Worm (Caenorhabditis elegans) whole organism, mixed stage, embryonic: Measurements from ENCODE around the gene gar-2.
A peak's percentile ranks its signal among the peaks of the same experiment; 100 is the strongest.

ENCODE experiments used
- bed-3 ChIP-seq: fragments of 200-800 bp; sonication (Bioruptor generic); optimal IDR thresholded peaks from 3 replicates; lab custom pipeline; 2018; ENCODE audit warnings: mild to moderate bottlenecking, missing genetic modification characterization, moderate library complexity, missing compliant biosample characterization
- ceh-83 ChIP-seq: fragments of 200-800 bp; sonication (Bioruptor generic); optimal IDR thresholded peaks from 2 replicates; lab custom pipeline; 2018; ENCODE audit warnings: mild to moderate bottlenecking, missing genetic modification characterization, missing compliant biosample characterization
- ces-1 ChIP-seq: fragments of 150-350 bp; optimal IDR thresholded peaks from 2 replicates; lab custom pipeline; 2014; ENCODE audit warnings: missing biosample characterization, missing genetic modification reagents, missing genetic modification characterization
- cnd-1 ChIP-seq: fragments of 200-800 bp; sonication (Bioruptor generic); optimal IDR thresholded peaks from 2 replicates; lab custom pipeline; 2018; ENCODE audit warnings: mild to moderate bottlenecking, missing genetic modification characterization, missing compliant biosample characterization
- drap-1 ChIP-seq: fragments of 200-800 bp; sonication (Bioruptor generic); optimal IDR thresholded peaks from 3 replicates; lab custom pipeline; 2018; ENCODE audit warnings: mild to moderate bottlenecking, missing genetic modification characterization, missing compliant biosample characterization
- elt-1 ChIP-seq: sonication (generic microtip); optimal IDR thresholded peaks from 2 replicates; lab custom pipeline; 2017; ENCODE audit warnings: missing genetic modification characterization, mild to moderate bottlenecking, missing compliant biosample characterization, antibody characterized with exemption, moderate library complexity, borderline replicate concordance; ENCODE audit not compliant: insufficient read depth
- elt-3 ChIP-seq: fragments of 150-350 bp; optimal IDR thresholded peaks from 2 replicates; lab custom pipeline; 2014; ENCODE audit warnings: missing biosample characterization, missing genetic modification characterization
- flh-1 ChIP-seq: fragments of 200-800 bp; sonication (Bioruptor generic); optimal IDR thresholded peaks from 2 replicates; lab custom pipeline; 2018; ENCODE audit warnings: mild to moderate bottlenecking, missing genetic modification characterization, moderate library complexity, missing compliant biosample characterization
- ham-2 ChIP-seq: fragments of 200-800 bp; sonication (Bioruptor generic); optimal IDR thresholded peaks from 2 replicates; lab custom pipeline; 2018; ENCODE audit warnings: mild to moderate bottlenecking, missing genetic modification characterization, missing compliant biosample characterization
- hlh-1 ChIP-seq: fragments of 150-350 bp; optimal IDR thresholded peaks from 2 replicates; lab custom pipeline; 2014; ENCODE audit warnings: missing biosample characterization, missing genetic modification reagents, missing genetic modification characterization
- lin-13 ChIP-seq: fragments of 150-350 bp; optimal IDR thresholded peaks from 2 replicates; lab custom pipeline; 2014; ENCODE audit warnings: missing biosample characterization, missing genetic modification characterization
- lin-32 ChIP-seq: fragments of 200-800 bp; sonication (Bioruptor generic); optimal IDR thresholded peaks from 2 replicates; lab custom pipeline; 2018; ENCODE audit warnings: mild to moderate bottlenecking, missing genetic modification characterization, missing compliant biosample characterization
- lsy-2 ChIP-seq: fragments of 150-350 bp; optimal IDR thresholded peaks from 2 replicates; lab custom pipeline; 2014; ENCODE audit warnings: missing biosample characterization, missing genetic modification characterization
- mab-5 ChIP-seq: fragments of 150-350 bp; optimal IDR thresholded peaks from 2 replicates; lab custom pipeline; 2014; ENCODE audit warnings: missing biosample characterization, missing genetic modification characterization
- mls-2 ChIP-seq: sonication (generic microtip); optimal IDR thresholded peaks from 2 replicates; lab custom pipeline; 2016; ENCODE audit warnings: mild to moderate bottlenecking, missing genetic modification characterization, moderate library complexity, missing compliant biosample characterization
- nhr-2 ChIP-seq: fragments of 150-350 bp; optimal IDR thresholded peaks from 2 replicates; lab custom pipeline; 2014; ENCODE audit warnings: missing biosample characterization, missing genetic modification characterization
- nhr-237 ChIP-seq: fragments of 150-350 bp; optimal IDR thresholded peaks from 2 replicates; lab custom pipeline; 2014; ENCODE audit warnings: missing biosample characterization, missing genetic modification characterization
- nhr-76 ChIP-seq: sonication (generic microtip); optimal IDR thresholded peaks from 2 replicates; lab custom pipeline; 2017; ENCODE audit warnings: missing biosample characterization, missing genetic modification characterization
- pha-4 ChIP-seq: fragments of 150-350 bp; optimal IDR thresholded peaks from 2 replicates; lab custom pipeline; 2018; ENCODE audit warnings: missing biosample characterization, missing genetic modification reagents, missing genetic modification characterization
- sptf-1 ChIP-seq: sonication (generic microtip); optimal IDR thresholded peaks from 2 replicates; lab custom pipeline; 2017; ENCODE audit warnings: mild to moderate bottlenecking, missing genetic modification characterization, moderate library complexity, missing compliant biosample characterization
- tbx-8 ChIP-seq: fragments of 200-800 bp; sonication (Bioruptor generic); optimal IDR thresholded peaks from 2 replicates; lab custom pipeline; 2018; ENCODE audit warnings: mild to moderate bottlenecking, missing genetic modification characterization, moderate library complexity, missing compliant biosample characterization
- unc-39 ChIP-seq: fragments of 150-350 bp; optimal IDR thresholded peaks from 2 replicates; lab custom pipeline; 2014; ENCODE audit warnings: missing biosample characterization, missing genetic modification characterization
- unc-62 ChIP-seq: fragments of 150-350 bp; optimal IDR thresholded peaks from 2 replicates; lab custom pipeline; 2014; ENCODE audit warnings: missing biosample characterization, missing genetic modification reagents, missing genetic modification characterization
- ztf-11 ChIP-seq: fragments of 150-350 bp; optimal IDR thresholded peaks from 2 replicates; lab custom pipeline; 2014; ENCODE audit warnings: missing biosample characterization, missing genetic modification characterization

gar-2 gene

DNA sequence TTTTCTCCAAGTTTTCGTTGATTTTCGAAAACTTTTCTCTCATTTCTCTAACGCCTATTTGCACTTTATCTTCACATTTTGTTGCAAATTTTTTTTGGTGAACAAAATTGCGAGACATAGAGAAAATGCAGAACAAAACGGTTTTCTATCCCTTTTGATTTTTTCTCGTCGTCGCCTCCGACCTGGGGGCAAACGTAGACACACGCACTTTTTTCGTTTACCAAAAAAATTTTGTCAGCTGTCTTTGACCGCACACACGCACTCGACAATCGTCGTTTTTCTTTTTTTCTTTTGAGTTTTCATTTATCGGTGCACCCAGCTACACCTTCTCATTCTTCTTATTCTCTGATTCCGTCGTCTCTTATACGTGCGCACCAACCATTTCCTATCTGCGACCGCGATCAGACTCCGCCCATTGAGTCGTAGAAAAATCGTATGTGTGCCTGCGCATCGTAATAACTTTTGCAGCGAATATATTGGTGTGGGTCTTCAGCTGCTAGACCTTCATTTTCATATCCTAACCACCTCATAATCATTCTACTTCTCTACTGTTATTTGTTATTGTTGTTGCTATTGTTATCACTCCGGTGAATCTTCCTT, 53.3 kb downstream of the gar-2 start:
- no peak for TF ChIP-seq tbx-8
- peak; percentile 30 for TF ChIP-seq elt-1 (tag; lab: Kevin White, UChicago)
- no peak for TF ChIP-seq pha-4 (tag; lab: Kevin White, UChicago)
- no peak for TF ChIP-seq nhr-76 (tag; lab: Kevin White, UChicago)

DNA sequence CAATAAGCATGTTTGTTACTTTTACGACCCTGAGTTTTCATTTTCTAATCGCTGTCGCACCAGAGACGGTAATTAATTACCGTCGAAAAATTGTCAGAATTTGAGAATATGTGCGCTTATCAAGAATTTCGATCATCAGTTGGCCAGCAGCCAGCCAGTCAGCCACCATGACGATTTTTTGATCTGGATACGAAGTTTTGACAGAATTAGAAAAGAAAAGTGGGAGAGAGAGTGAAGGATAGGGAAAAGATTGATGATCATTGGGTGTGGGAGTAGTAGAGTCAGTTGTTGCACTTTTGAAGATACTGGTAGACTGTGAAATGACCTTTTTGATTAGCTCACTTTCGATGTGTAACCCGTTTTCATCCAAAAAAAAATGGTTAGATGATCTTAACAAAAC, 55.2 kb downstream of the gar-2 start:
- TF ChIP-seq unc-39 (tag; lab: Kevin White, UChicago) (no peak), ham-2 (no peak), hlh-1 (tag; lab: Kevin White, UChicago) (peak; percentile 41), nhr-237 (tag; lab: Kevin White, UChicago) (no peak), unc-62 (GFP tag; lab: Kevin White, UChicago) (peak; percentile 24)

DNA sequence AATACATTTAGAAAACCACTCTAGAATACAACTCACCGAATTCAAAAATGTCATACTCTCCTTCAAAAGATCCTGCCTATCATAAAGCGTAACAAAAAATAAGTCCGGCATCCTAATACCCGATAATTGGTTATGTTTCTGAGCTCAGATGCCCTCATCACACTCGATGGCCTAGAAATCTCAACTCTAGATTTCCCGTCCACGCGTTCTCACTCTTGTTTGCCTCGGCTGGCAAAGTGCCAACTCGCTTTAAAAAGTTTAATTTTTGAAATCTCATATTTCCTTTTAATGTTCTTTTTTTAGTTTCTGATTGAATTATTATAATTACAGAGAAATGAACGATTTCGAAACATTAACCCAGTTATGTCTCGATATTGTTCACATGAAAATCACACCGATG, 58.5 kb downstream of the gar-2 start, which contains the start of the genes C56G2.15 and thoc-2:
C56G2.15 (minus strand) TSS at position 188 of the 400 bp plus-strand sequence.
thoc-2 (plus strand) TSS at position 331 of the 400 bp plus-strand sequence.
- no peak for TF ChIP-seq elt-3
- TF ChIP-seq unc-39 (tag; lab: Kevin White, UChicago), result no peak
- TF ChIP-seq hlh-1 (tag; lab: Kevin White, UChicago), result no peak
- TF ChIP-seq lin-32 (GFP tag; lab: Kevin White, UChicago), result no peak
- TF ChIP-seq unc-62 (GFP tag; lab: Kevin White, UChicago), result no peak
- no peak for TF ChIP-seq nhr-2 (tag; lab: Kevin White, UChicago)
- no peak for TF ChIP-seq elt-1 (tag; lab: Kevin White, UChicago)

DNA sequence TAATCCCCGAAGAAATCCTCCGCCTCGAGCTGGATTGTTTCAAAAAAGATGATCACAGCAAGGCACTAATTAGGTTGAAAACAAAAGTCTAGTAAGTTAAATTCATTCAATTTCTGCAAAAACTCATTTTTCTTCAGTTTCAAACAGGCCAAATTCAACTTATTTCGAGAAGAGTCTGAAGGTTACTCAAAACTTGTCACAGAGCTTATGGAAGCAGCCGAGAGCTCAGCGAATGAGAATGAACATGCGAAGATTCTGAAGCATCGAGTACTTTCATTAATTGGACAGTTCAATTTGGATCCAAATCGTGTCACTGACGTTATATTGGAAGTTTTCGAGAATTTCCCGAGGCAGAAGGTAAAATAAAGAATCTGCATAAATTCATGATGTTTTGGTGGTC, 59.4 kb downstream of the gar-2 start:
- no peak for TF ChIP-seq cnd-1 (tag; lab: Kevin White, UChicago)
- TF ChIP-seq ceh-83 (GFP tag; lab: Kevin White, UChicago), result no peak
- no peak for TF ChIP-seq ces-1
- TF ChIP-seq flh-1, result no peak
- no peak for TF ChIP-seq nhr-76 (tag; lab: Kevin White, UChicago)
- TF ChIP-seq drap-1, result no peak
- TF ChIP-seq mab-5 (tag; lab: Kevin White, UChicago), result no peak
- no peak for TF ChIP-seq lin-32 (GFP tag; lab: Kevin White, UChicago)
- no peak for TF ChIP-seq ham-2
- TF ChIP-seq pha-4 (tag; lab: Kevin White, UChicago), result no peak
- no peak for TF ChIP-seq ztf-11 (tag; lab: Kevin White, UChicago)
- no peak for TF ChIP-seq lin-13 (tag; lab: Kevin White, UChicago)
- no peak for TF ChIP-seq bed-3 (GFP tag; lab: Kevin White, UChicago)
- no peak for TF ChIP-seq mls-2 (tag; lab: Kevin White, UChicago)
- TF ChIP-seq sptf-1, result no peak
- no peak for TF ChIP-seq lsy-2 (tag; lab: Kevin White, UChicago)
